Worm (Caenorhabditis elegans) whole organism, L4 larva: ENCODE measurements around the gene nap-1.

Experiments
- D1046.2 ChIP-seq: fragments of 200-800 bp; sonication (Bioruptor generic); IDR thresholded peaks from 2 replicates; pipeline ENCODE4 v1.3.6; 2022; ENCODE audit warnings: missing genetic modification characterization, missing compliant biosample characterization
- F37D6.2 ChIP-seq: sonication (generic microtip); optimal IDR thresholded peaks from 2 replicates; lab custom pipeline; 2016; ENCODE audit warnings: mild to moderate bottlenecking, missing genetic modification characterization, missing compliant biosample characterization
- F49E8.2 ChIP-seq: sonication (generic microtip); optimal IDR thresholded peaks from 2 replicates; lab custom pipeline; 2016; ENCODE audit warnings: missing compliant biosample characterization, mild to moderate bottlenecking, missing genetic modification characterization, borderline replicate concordance
- T26A8.4 ChIP-seq: fragments of 200-800 bp; sonication (Bioruptor generic); IDR thresholded peaks from 2 replicates; pipeline ENCODE4 v1.3.6; 2022; ENCODE audit warnings: missing genetic modification characterization, missing compliant biosample characterization
- Y105C5A.15 ChIP-seq: fragments of 200-800 bp; sonication (Bioruptor generic); IDR thresholded peaks from 2 replicates; pipeline ENCODE4 v1.3.6; 2022; ENCODE audit warnings: missing genetic modification characterization, missing compliant biosample characterization
- Y48G9A.11 ChIP-seq: fragments of 200-800 bp; sonication (Bioruptor generic); IDR thresholded peaks from 2 replicates; pipeline ENCODE4 v1.3.6; 2022; ENCODE audit warnings: missing genetic modification reagents, missing genetic modification characterization, missing compliant biosample characterization
- Y5F2A.4 ChIP-seq: fragments of 200-800 bp; sonication (Bioruptor generic); optimal IDR thresholded peaks from 2 replicates; lab custom pipeline; 2018; ENCODE audit warnings: mild to moderate bottlenecking, missing genetic modification characterization, missing compliant biosample characterization
- Y75B8A.6 ChIP-seq: fragments of 200-800 bp; sonication (Bioruptor generic); IDR thresholded peaks from 2 replicates; pipeline ENCODE4 v1.3.6; 2022; ENCODE audit warnings: missing genetic modification reagents, missing genetic modification characterization, missing compliant biosample characterization
- ZK337.2 ChIP-seq: fragments of 200-800 bp; sonication (Bioruptor generic); IDR thresholded peaks from 2 replicates; pipeline ENCODE4 v1.3.6; 2022; ENCODE audit warnings: missing genetic modification reagents, missing genetic modification characterization, missing compliant biosample characterization
- ZK546.5 ChIP-seq, 2 experiments: sonication (generic microtip); optimal IDR thresholded peaks; 2 replicates each; lab custom pipeline; 2017; ENCODE audit warnings: missing biosample characterization in 2 of 2, missing genetic modification characterization in 2 of 2
- ama-1 ChIP-seq: fragments of 150-350 bp; optimal IDR thresholded peaks from 2 replicates; lab custom pipeline; 2014; ENCODE audit warnings: inconsistent platforms, mixed read lengths
- arid-1 ChIP-seq: fragments of 200-800 bp; sonication (Bioruptor generic); conservative IDR thresholded peaks from 2 replicates; pipeline ENCODE4 v1.3.6; 2022; ENCODE audit warnings: missing genetic modification reagents, missing genetic modification characterization, missing compliant biosample characterization
- ceh-44 ChIP-seq: fragments of 200-800 bp; sonication (Bioruptor generic); IDR thresholded peaks from 2 replicates; pipeline ENCODE4 v1.3.6; 2022; ENCODE audit warnings: missing genetic modification reagents, missing genetic modification characterization, missing compliant biosample characterization
- ceh-82 ChIP-seq: sonication (generic microtip); optimal IDR thresholded peaks from 2 replicates; lab custom pipeline; 2017; ENCODE audit warnings: missing biosample characterization, missing genetic modification characterization
- ctbp-1 ChIP-seq: fragments of 200-800 bp; sonication (Bioruptor generic); IDR thresholded peaks from 2 replicates; pipeline ENCODE4 v1.3.6; 2022; ENCODE audit warnings: missing genetic modification reagents, missing genetic modification characterization, missing compliant biosample characterization
- daf-16 ChIP-seq, 3 experiments: sonication (generic microtip); optimal IDR thresholded peaks; 2 replicates each; lab custom pipeline; 2016 to 2017; ENCODE audit warnings: missing genetic modification characterization in 3 of 3, missing genetic modification reagents in 3 of 3, mild to moderate bottlenecking in 2 of 3, missing compliant biosample characterization in 2 of 3, missing biosample characterization in 1 of 3, moderate library complexity in 1 of 3
- daf-19 ChIP-seq: fragments of 200-800 bp; sonication (Bioruptor generic); conservative IDR thresholded peaks from 2 replicates; pipeline ENCODE4 v1.3.6; 2022; ENCODE audit warnings: missing genetic modification characterization, missing compliant biosample characterization
- dmd-6 ChIP-seq: fragments of 200-800 bp; sonication (Bioruptor generic); IDR thresholded peaks from 2 replicates; pipeline ENCODE4 v1.3.6; 2022; ENCODE audit warnings: missing genetic modification reagents, missing genetic modification characterization, missing compliant biosample characterization
- dmd-8 ChIP-seq: fragments of 200-800 bp; sonication (Bioruptor generic); IDR thresholded peaks from 2 replicates; pipeline ENCODE4 v1.3.6; 2022; ENCODE audit warnings: missing genetic modification characterization, missing compliant biosample characterization
- dmd-9 ChIP-seq: fragments of 200-800 bp; sonication (Bioruptor generic); IDR thresholded peaks from 2 replicates; pipeline ENCODE4 v1.3.6; 2022; ENCODE audit warnings: missing genetic modification reagents, missing genetic modification characterization, missing compliant biosample characterization
- duxl-1 ChIP-seq: sonication (generic microtip); optimal IDR thresholded peaks from 2 replicates; lab custom pipeline; 2016; ENCODE audit warnings: mild to moderate bottlenecking, missing genetic modification characterization, moderate library complexity, missing compliant biosample characterization; ENCODE audit not compliant: poor library complexity
- dve-1 ChIP-seq: sonication (generic microtip); optimal IDR thresholded peaks from 2 replicates; lab custom pipeline; 2017; ENCODE audit warnings: antibody characterized with exemption, mild to moderate bottlenecking, missing genetic modification characterization, missing compliant biosample characterization; ENCODE audit not compliant: insufficient read depth
- egl-27 ChIP-seq: sonication (generic microtip); optimal IDR thresholded peaks from 3 replicates; lab custom pipeline; 2017; ENCODE audit warnings: missing biosample characterization, missing genetic modification reagents, missing genetic modification characterization
- egl-43 ChIP-seq: fragments of 200-800 bp; sonication (Bioruptor generic); IDR thresholded peaks from 2 replicates; pipeline ENCODE4 v1.3.6; 2022; ENCODE audit warnings: missing genetic modification reagents, missing genetic modification characterization, missing compliant biosample characterization
- hif-1 ChIP-seq, 2 experiments: sonication (generic microtip); optimal IDR thresholded peaks; 2 replicates each; lab custom pipeline; 2016 to 2017; ENCODE audit warnings: missing compliant biosample characterization in 2 of 2, missing genetic modification characterization in 2 of 2, missing genetic modification reagents in 2 of 2, missing genotype in 2 of 2, mild to moderate bottlenecking in 1 of 2
- hmg-1.1 ChIP-seq: fragments of 200-800 bp; sonication (Bioruptor generic); IDR thresholded peaks from 2 replicates; pipeline ENCODE4 v1.3.6; 2022; ENCODE audit warnings: missing genetic modification reagents, missing genetic modification characterization, missing compliant biosample characterization
- lim-7 ChIP-seq: fragments of 200-800 bp; sonication (Bioruptor generic); IDR thresholded peaks from 2 replicates; pipeline ENCODE4 v1.3.6; 2022; ENCODE audit warnings: missing genetic modification characterization, missing compliant biosample characterization
- lin-1 ChIP-seq: fragments of 200-800 bp; sonication (Bioruptor generic); IDR thresholded peaks from 2 replicates; pipeline ENCODE4 v1.3.6; 2022; ENCODE audit warnings: missing genetic modification reagents, missing genetic modification characterization, missing compliant biosample characterization
- lin-13 ChIP-seq: fragments of 150-350 bp; optimal IDR thresholded peaks from 2 replicates; lab custom pipeline; 2014; ENCODE audit warnings: missing biosample characterization, missing genetic modification reagents, missing genetic modification characterization
- lin-38 ChIP-seq: fragments of 200-800 bp; sonication (Bioruptor generic); IDR thresholded peaks from 2 replicates; pipeline ENCODE4 v1.3.6; 2022; ENCODE audit warnings: missing genetic modification reagents, missing genetic modification characterization, missing compliant biosample characterization
- madf-5 ChIP-seq, 2 experiments: fragments of 200-800 bp; sonication (Bioruptor generic); IDR thresholded peaks; 2 replicates each; pipeline ENCODE4 v1.3.6; 2022; ENCODE audit warnings: missing compliant biosample characterization in 2 of 2, missing genetic modification characterization in 2 of 2
- mes-2 ChIP-seq: sonication (generic microtip); optimal IDR thresholded peaks from 2 replicates; lab custom pipeline; 2016; ENCODE audit warnings: missing genotype, mild to moderate bottlenecking, missing genetic modification characterization, missing compliant biosample characterization; ENCODE audit not compliant: poor library complexity, severe bottlenecking
- mxl-2 ChIP-seq: fragments of 200-800 bp; sonication (Bioruptor generic); conservative IDR thresholded peaks from 2 replicates; pipeline ENCODE4 v1.3.6; 2022; ENCODE audit warnings: missing genetic modification reagents, missing genetic modification characterization, missing compliant biosample characterization
- nhr-102 ChIP-seq: sonication (generic microtip); optimal IDR thresholded peaks from 2 replicates; lab custom pipeline; 2016; ENCODE audit warnings: mild to moderate bottlenecking, missing genetic modification characterization, moderate library complexity, missing compliant biosample characterization
- nhr-25 ChIP-seq: sonication (generic microtip); optimal IDR thresholded peaks from 2 replicates; lab custom pipeline; 2017; ENCODE audit warnings: missing genetic modification characterization, mild to moderate bottlenecking, missing compliant biosample characterization, antibody characterized with exemption, moderate library complexity, borderline replicate concordance; ENCODE audit not compliant: insufficient read depth
- nhr-41 ChIP-seq: fragments of 200-800 bp; sonication (Bioruptor generic); IDR thresholded peaks from 2 replicates; pipeline ENCODE4 v1.3.6; 2022; ENCODE audit warnings: missing genetic modification reagents, missing genetic modification characterization, missing compliant biosample characterization
- nhr-6 ChIP-seq: fragments of 150-350 bp; optimal IDR thresholded peaks from 2 replicates; lab custom pipeline; 2014; ENCODE audit warnings: missing biosample characterization, missing genetic modification characterization
- nhr-76 ChIP-seq: fragments of 150-350 bp; optimal IDR thresholded peaks from 2 replicates; lab custom pipeline; 2014; ENCODE audit warnings: missing biosample characterization, missing genetic modification characterization
- pha-4 ChIP-seq, 2 experiments: fragments of 150-350 bp in 1 of 2; fragments of 200-800 bp in 1 of 2; sonication (Bioruptor generic) in 1 of 2; IDR thresholded peaks in 1 of 2; optimal IDR thresholded peaks in 1 of 2; 2 replicates each; pipeline versions ENCODE4 v1.3.6 to Lab custom; 2014 to 2022; ENCODE audit warnings: missing genetic modification characterization in 2 of 2, missing genetic modification reagents in 2 of 2, missing biosample characterization in 1 of 2, missing compliant biosample characterization in 1 of 2
- php-3 ChIP-seq: fragments of 200-800 bp; sonication (Bioruptor generic); IDR thresholded peaks from 2 replicates; pipeline ENCODE4 v1.3.6; 2022; ENCODE audit warnings: missing genetic modification reagents, missing genetic modification characterization, missing compliant biosample characterization
- set-16 ChIP-seq: fragments of 200-800 bp; sonication (Bioruptor generic); IDR thresholded peaks from 2 replicates; pipeline ENCODE4 v1.3.6; 2022; ENCODE audit warnings: missing genetic modification reagents, missing genetic modification characterization, missing compliant biosample characterization
- snpc-1.2 ChIP-seq: fragments of 200-800 bp; sonication (Bioruptor generic); IDR thresholded peaks from 2 replicates; pipeline ENCODE4 v1.3.6; 2022; ENCODE audit warnings: missing genetic modification reagents, missing genetic modification characterization, missing compliant biosample characterization
- spr-1 ChIP-seq: sonication (generic microtip); optimal IDR thresholded peaks from 2 replicates; lab custom pipeline; 2016; ENCODE audit warnings: mild to moderate bottlenecking, missing genetic modification characterization, missing compliant biosample characterization
- spr-3 ChIP-seq: fragments of 200-800 bp; sonication (Bioruptor generic); optimal IDR thresholded peaks from 2 replicates; lab custom pipeline; 2018; ENCODE audit warnings: mild to moderate bottlenecking, missing genetic modification characterization, missing compliant biosample characterization
- tag-97 ChIP-seq: fragments of 200-800 bp; sonication (Bioruptor generic); IDR thresholded peaks from 2 replicates; pipeline ENCODE4 v1.3.6; 2022; ENCODE audit warnings: missing genetic modification characterization, missing compliant biosample characterization
- unc-130 ChIP-seq: sonication (generic microtip); optimal IDR thresholded peaks from 2 replicates; lab custom pipeline; 2016; ENCODE audit warnings: missing genetic modification reagents, missing genetic modification characterization, missing compliant biosample characterization
- zfp-3 ChIP-seq: fragments of 200-800 bp; sonication (Bioruptor generic); conservative IDR thresholded peaks from 2 replicates; pipeline ENCODE4 v1.3.6; 2022; ENCODE audit warnings: missing genetic modification reagents, missing genetic modification characterization, missing compliant biosample characterization
- zip-11 ChIP-seq: fragments of 200-800 bp; sonication (Bioruptor generic); IDR thresholded peaks from 2 replicates; pipeline ENCODE4 v1.3.6; 2022; ENCODE audit warnings: missing genetic modification characterization, missing compliant biosample characterization

nap-1 gene

ce11 chrIV:8377501-8377900, 1.6 kb downstream of the nap-1 start, which contains the start of gene D2096.7:
D2096.7 (minus strand) TSS chrIV:8377630.
- TF ChIP-seq dmd-6 (GFP tag; lab: Robert Waterston, UW) = no peak
- TF ChIP-seq pha-4 (GFP tag; IDR thresholded peaks at IDR 0.05; lab: Robert Waterston, UW) = peak; percentile 74
- TF ChIP-seq pha-4 (tag; optimal IDR thresholded peaks at IDR 0.05; lab: Kevin White, UChicago) = no peak
- no peak for TF ChIP-seq php-3 (GFP tag; lab: Robert Waterston, UW)
- peak; percentile 42 for TF ChIP-seq spr-3 (GFP tag; lab: Kevin White, UChicago)
- TF ChIP-seq T26A8.4 (GFP tag; lab: Robert Waterston, UW) = peak; percentile 69
- TF ChIP-seq ctbp-1 (GFP tag; lab: Robert Waterston, UW) = peak; percentile 66
- TF ChIP-seq lin-1 (GFP tag; lab: Robert Waterston, UW) = 0 out of 2 replicates have a peak, but pooled peaks have one; percentile 40
- 0 out of 2 replicates have a peak, but pooled peaks have one; percentile 23 for TF ChIP-seq ZK337.2 (GFP tag; lab: Robert Waterston, UW)
- TF ChIP-seq unc-130 (GFP tag; lab: Kevin White, UChicago) = peak; percentile 70
- TF ChIP-seq nhr-102 (tag; lab: Kevin White, UChicago) = peak; percentile 58
- TF ChIP-seq daf-16 (GFP tag; optimal IDR thresholded peaks at IDR 0.05; lab: Kevin White, UChicago) = peak in 1 of 2 experiments; percentile 11
- peak; percentile 28 for TF ChIP-seq daf-16 (tag; optimal IDR thresholded peaks at IDR 0.05; lab: Kevin White, UChicago)
- TF ChIP-seq daf-19 (GFP tag; lab: Robert Waterston, UW) = peak; percentile 54; the same call in 1 of the 2 replicates
- TF ChIP-seq D1046.2 (GFP tag; lab: Robert Waterston, UW) = peak; percentile 30; the same call in 1 of the 2 replicates
- TF ChIP-seq duxl-1 (tag; lab: Kevin White, UChicago) = peak; percentile 44
- peak; percentile 82 for TF ChIP-seq lin-38 (GFP tag; lab: Robert Waterston, UW)
- TF ChIP-seq tag-97 (GFP tag; lab: Robert Waterston, UW) = no peak
- TF ChIP-seq dmd-8 (GFP tag; lab: Robert Waterston, UW) = peak; percentile 64; the same call in 1 of the 2 replicates
- TF ChIP-seq zfp-3 (GFP tag; lab: Robert Waterston, UW) = 0 out of 2 replicates have a peak, but pooled peaks have one; percentile 36
- TF ChIP-seq egl-43 (GFP tag; lab: Robert Waterston, UW) = peak; percentile 69
- TF ChIP-seq F49E8.2 (tag; lab: Kevin White, UChicago) = peak; percentile 94
- no peak for TF ChIP-seq ceh-44 (GFP tag; lab: Robert Waterston, UW)
- TF ChIP-seq set-16 (GFP tag; lab: Robert Waterston, UW) = no peak
- TF ChIP-seq ceh-82 (tag; lab: Kevin White, UChicago) = no peak
- peak; percentile 33 for TF ChIP-seq spr-1
- TF ChIP-seq dmd-9 = no peak
- TF ChIP-seq Y5F2A.4 (GFP tag; lab: Kevin White, UChicago) = peak; percentile 62
- no peak for TF ChIP-seq dve-1 (tag; lab: Kevin White, UChicago)
- no peak for TF ChIP-seq nhr-25
- no peak for TF ChIP-seq nhr-76 (tag; lab: Kevin White, UChicago)
- peak; percentile 63 for TF ChIP-seq Y75B8A.6 (GFP tag; lab: Robert Waterston, UW)
- no peak for TF ChIP-seq nhr-41 (GFP tag; lab: Robert Waterston, UW)
- peak; percentile 89 for TF ChIP-seq Y105C5A.15 (GFP tag; lab: Robert Waterston, UW)
- TF ChIP-seq hmg-1.1 = 0 out of 2 replicates have a peak, but pooled peaks have one; percentile 20
- no peak for TF ChIP-seq zip-11
- no peak for TF ChIP-seq nhr-6 (tag; lab: Kevin White, UChicago)
- no peak for TF ChIP-seq F37D6.2 (tag; lab: Kevin White, UChicago)
- no peak for TF ChIP-seq hif-1 (tag; optimal IDR thresholded peaks at IDR 0.05; lab: Kevin White, UChicago)
- 0 out of 2 replicates have a peak, but pooled peaks have one; percentile 41 for TF ChIP-seq mxl-2 (GFP tag; lab: Robert Waterston, UW)
- TF ChIP-seq Y48G9A.11 = peak; percentile 85
- TF ChIP-seq egl-27 (tag; lab: Kevin White, UChicago) = no peak
- TF ChIP-seq snpc-1.2 (GFP tag; lab: Robert Waterston, UW) = peak; percentile 90
- no peak for TF ChIP-seq ZK546.5 (tag; optimal IDR thresholded peaks at IDR 0.05; lab: Kevin White, UChicago)
- peak; percentile 28 for TF ChIP-seq mes-2 (tag; lab: Kevin White, UChicago)
- peak; percentile 89 for TF ChIP-seq ama-1 (lab: Kevin White, UChicago)
- peak; percentile 64 for TF ChIP-seq lin-13 (GFP tag; lab: Kevin White, UChicago)
- TF ChIP-seq lim-7 (GFP tag; lab: Robert Waterston, UW) = peak; percentile 66; the same call in 1 of the 2 replicates
- TF ChIP-seq arid-1 (GFP tag; lab: Robert Waterston, UW) = peak; percentile 76
- TF ChIP-seq madf-5 (GFP tag; IDR thresholded peaks at IDR 0.05; lab: Robert Waterston, UW) = peak; percentile 56 to 88; a peak in 2 of 4 replicates
